Fruit fly (Drosophila melanogaster) whole organism, adult: ENCODE measurements around the gene CG4009.

Experiments
- CG14711 ChIP-seq: fragments of 200-800 bp; sonication (Bioruptor generic); optimal IDR thresholded peaks from 2 replicates; lab custom pipeline; 2018; ENCODE audit warnings: missing biosample characterization, mild to moderate bottlenecking, missing genetic modification characterization, moderate library complexity
- CG33017 ChIP-seq: fragments of 200-800 bp; sonication (Bioruptor generic); optimal IDR thresholded peaks from 2 replicates; lab custom pipeline; 2018; ENCODE audit warnings: missing biosample characterization, mild to moderate bottlenecking, missing genetic modification characterization, moderate library complexity
- CG7045 ChIP-seq: fragments of 200-800 bp; sonication (Bioruptor generic); optimal IDR thresholded peaks from 2 replicates; lab custom pipeline; 2017; ENCODE audit warnings: missing biosample characterization, mild to moderate bottlenecking, missing genetic modification characterization
- CG7101 ChIP-seq: fragments of 200-800 bp; sonication (Bioruptor generic); optimal IDR thresholded peaks from 2 replicates; lab custom pipeline; 2018; ENCODE audit warnings: missing biosample characterization, mild to moderate bottlenecking, missing genetic modification characterization, moderate library complexity
- Crg-1 ChIP-seq: fragments of 200-800 bp; sonication (Bioruptor generic); optimal IDR thresholded peaks from 2 replicates; lab custom pipeline; 2016; ENCODE audit warnings: missing biosample characterization, missing genetic modification characterization
- Hr96 ChIP-seq: fragments of 200-800 bp; sonication (Bioruptor generic); optimal IDR thresholded peaks from 2 replicates; lab custom pipeline; 2016; ENCODE audit warnings: missing biosample characterization, missing genetic modification characterization
- Mnt ChIP-seq: fragments of 200-800 bp; sonication (Bioruptor generic); optimal IDR thresholded peaks from 2 replicates; lab custom pipeline; 2016; ENCODE audit warnings: missing biosample characterization, mild to moderate bottlenecking, missing genetic modification characterization
- bab1 ChIP-seq: fragments of 200-800 bp; sonication (Bioruptor generic); optimal IDR thresholded peaks from 3 replicates; lab custom pipeline; 2019; ENCODE audit warnings: missing biosample characterization, mild to moderate bottlenecking, missing genetic modification characterization, moderate library complexity
- cic ChIP-seq: fragments of 200-800 bp; sonication (Bioruptor generic); optimal IDR thresholded peaks from 2 replicates; lab custom pipeline; 2017; ENCODE audit warnings: missing biosample characterization, mild to moderate bottlenecking, missing genetic modification characterization, moderate library complexity
- cnc ChIP-seq, 2 experiments: fragments of >200 bp; optimal IDR thresholded peaks; 2 replicates each; lab custom pipeline; 2017
- kay ChIP-seq: fragments of 200-800 bp; sonication (Bioruptor generic); peaks from one replicate; lab custom pipeline; 2016; ENCODE audit warnings: missing biosample characterization, missing genetic modification characterization, borderline replicate concordance
- pad ChIP-seq: fragments of 200-800 bp; sonication (Bioruptor generic); optimal IDR thresholded peaks from 3 replicates; lab custom pipeline; 2017; ENCODE audit warnings: missing biosample characterization, missing genetic modification characterization, mild to moderate bottlenecking, moderate library complexity, missing genetic modification reagents
- tj ChIP-seq: fragments of 200-800 bp; sonication (Bioruptor generic); optimal IDR thresholded peaks from 3 replicates; lab custom pipeline; 2017; ENCODE audit warnings: missing biosample characterization, mild to moderate bottlenecking, missing genetic modification characterization, moderate library complexity
- toe ChIP-seq: fragments of 200-800 bp; sonication (Bioruptor generic); optimal IDR thresholded peaks from 2 replicates; lab custom pipeline; 2016; ENCODE audit warnings: missing biosample characterization, missing genetic modification characterization

dm6 chr3R:17082471-17082870, 46.6 kb upstream of the CG4009 start:
- TF ChIP-seq CG7101 (tag; lab: Kevin White, UChicago): no peak
- no peak for TF ChIP-seq Mnt (GFP tag; lab: Kevin White, UChicago)
- no peak for TF ChIP-seq CG33017 (tag; lab: Kevin White, UChicago)
- TF ChIP-seq pad (GFP tag; lab: Kevin White, UChicago): no peak
- TF ChIP-seq bab1 (GFP tag; lab: Kevin White, UChicago): no peak
- no peak for TF ChIP-seq cnc (optimal IDR thresholded peaks at IDR 0.05; lab: Kevin White, UChicago)
- TF ChIP-seq tj (GFP tag; lab: Kevin White, UChicago): no peak
- TF ChIP-seq Hr96 (GFP tag; lab: Kevin White, UChicago): no peak
- no peak for TF ChIP-seq CG14711 (tag; lab: Kevin White, UChicago)
- no peak for TF ChIP-seq Crg-1 (GFP tag; lab: Kevin White, UChicago)
- no peak for TF ChIP-seq kay
- TF ChIP-seq CG7045 (GFP tag; lab: Kevin White, UChicago): no peak
- no peak for TF ChIP-seq toe (GFP tag; lab: Kevin White, UChicago)
- no peak for TF ChIP-seq cic (GFP tag; lab: Kevin White, UChicago)
